Fruit fly (Drosophila melanogaster) whole organism: ENCODE data around the gene Cad87A.

Experiments used
- Dll ChIP-seq: fragments of >200 bp; optimal IDR thresholded peaks from 2 replicates; lab custom pipeline; 2017
- EcR ChIP-seq, 2 experiments: fragments of >200 bp; optimal IDR thresholded peaks; 2 replicates each; lab custom pipeline; 2017; ENCODE audit warnings: missing biosample characterization in 2 of 2, missing genetic modification characterization in 2 of 2, missing genetic modification reagents in 2 of 2
- pan ChIP-seq: fragments of >200 bp; optimal IDR thresholded peaks from 2 replicates; lab custom pipeline; 2017
- psq ChIP-seq: fragments of >200 bp; optimal IDR thresholded peaks from 2 replicates; lab custom pipeline; 2017
- usp ChIP-seq: fragments of >200 bp; optimal IDR thresholded peaks from 2 replicates; lab custom pipeline; 2017; ENCODE audit warnings: missing biosample characterization, missing genetic modification characterization, mixed read lengths

dm6 chr3R:11984862-11985261 lies 35.9 kb upstream of the Cad87A start:
- TF ChIP-seq Dll (lab: Kevin White, UChicago) (no peak), pan (lab: Kevin White, UChicago) (no peak), psq (no peak), usp (GFP tag; lab: Kevin White, UChicago) (no peak), EcR (GFP tag; optimal IDR thresholded peaks at IDR 0.05; lab: Kevin White, UChicago) (no peak)
